Worm (Caenorhabditis elegans) whole organism, late embryonic: ENCODE data around the gene bed-2.

ENCODE experiments used
- C08G9.2 ChIP-seq: sonication (generic microtip); optimal IDR thresholded peaks from 2 replicates; lab custom pipeline; 2016; ENCODE audit warnings: mild to moderate bottlenecking, missing genetic modification characterization, moderate library complexity, missing compliant biosample characterization
- F13H6.1 ChIP-seq: sonication (generic microtip); optimal IDR thresholded peaks from 2 replicates; lab custom pipeline; 2016; ENCODE audit warnings: missing genetic modification characterization, missing compliant biosample characterization
- ama-1 ChIP-seq: fragments of 150-350 bp; optimal IDR thresholded peaks from 2 replicates; lab custom pipeline; 2014
- ceh-2 ChIP-seq: sonication (generic microtip); optimal IDR thresholded peaks from 2 replicates; lab custom pipeline; 2016; ENCODE audit warnings: missing genotype, missing genetic modification characterization, missing compliant biosample characterization
- elt-2 ChIP-seq: sonication (generic microtip); optimal IDR thresholded peaks from 2 replicates; lab custom pipeline; 2016; ENCODE audit warnings: missing genetic modification reagents, missing genetic modification characterization, missing compliant biosample characterization
- nhr-11 ChIP-seq: fragments of 150-350 bp; optimal IDR thresholded peaks from 2 replicates; lab custom pipeline; 2014; ENCODE audit warnings: missing biosample characterization, missing genetic modification characterization
- pqm-1 ChIP-seq: sonication (generic microtip); optimal IDR thresholded peaks from 2 replicates; lab custom pipeline; 2016; ENCODE audit warnings: missing genetic modification characterization, missing compliant biosample characterization
- sdc-2 ChIP-seq: sonication (generic microtip); optimal IDR thresholded peaks from 2 replicates; lab custom pipeline; 2016; ENCODE audit warnings: missing genotype, missing genetic modification characterization, missing compliant biosample characterization
- tbx-2 ChIP-seq: sonication (generic microtip); optimal IDR thresholded peaks from 2 replicates; lab custom pipeline; 2016; ENCODE audit warnings: missing genetic modification characterization, missing compliant biosample characterization

DNA sequence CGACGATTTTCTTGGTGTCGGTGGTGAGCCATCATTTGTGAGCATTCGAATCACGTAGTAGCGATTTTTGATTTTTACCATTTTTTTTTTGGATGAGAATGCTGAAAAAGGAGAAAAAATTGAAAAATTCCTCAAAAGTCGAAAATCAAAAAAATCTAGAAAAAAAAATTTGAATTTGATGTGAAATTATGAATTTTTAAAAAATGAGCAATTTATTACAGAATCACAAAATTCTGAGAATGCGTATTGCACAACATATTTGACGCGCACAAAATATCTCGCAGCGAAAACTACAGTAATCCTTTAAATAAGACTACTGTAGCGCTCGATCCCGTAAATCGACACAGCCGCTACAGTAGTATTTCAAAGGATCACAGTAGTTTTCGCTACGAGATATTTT lies 16.6 kb upstream of the bed-2 start, which contains the start of gene popl-5:
- TF ChIP-seq tbx-2 (tag; lab: Kevin White, UChicago) (no peak), ceh-2 (tag; lab: Kevin White, UChicago) (no peak), C08G9.2 (tag; lab: Kevin White, UChicago) (no peak), F13H6.1 (no peak), elt-2 (tag; lab: Kevin White, UChicago) (no peak), sdc-2 (tag; lab: Kevin White, UChicago) (no peak), pqm-1 (tag; lab: Kevin White, UChicago) (no peak), nhr-11 (tag; lab: Kevin White, UChicago) (no peak), ama-1 (lab: Kevin White, UChicago) (no peak)
